Worm (Caenorhabditis elegans): ENCODE results near the gene nrx-1.

DNA sequence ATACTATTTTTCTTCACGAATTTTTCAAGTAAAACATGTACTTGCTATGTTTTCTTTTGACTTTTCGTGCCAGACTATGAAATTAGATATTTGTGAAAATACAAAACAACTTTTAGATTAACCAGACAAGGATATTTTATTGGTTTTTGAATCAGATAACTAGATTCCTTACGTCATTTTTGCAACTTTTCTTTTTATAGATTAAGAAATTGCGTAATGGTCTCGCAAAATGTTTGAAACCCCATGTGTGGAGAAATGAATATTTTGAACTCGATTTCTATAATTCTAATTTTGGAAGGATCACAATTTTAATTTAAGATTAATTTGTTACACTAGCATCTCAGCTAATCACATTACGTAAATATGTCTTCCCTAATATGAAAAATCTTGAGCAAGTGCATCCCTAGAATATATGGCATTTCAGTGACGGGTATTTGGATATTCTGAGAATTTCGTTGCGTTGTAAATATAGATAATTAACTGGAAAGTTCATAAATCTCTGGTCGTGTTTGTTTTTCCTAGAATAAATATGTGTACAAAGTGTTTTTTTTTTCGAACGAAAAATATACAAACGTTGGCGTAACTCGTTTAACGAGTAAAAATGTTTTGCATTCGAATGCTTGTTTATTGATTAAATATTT, 37.8 kb downstream of the nrx-1 start:
- TF ChIP-seq dao-5 (tag; optimal IDR thresholded peaks at IDR 0.05) = no peak
- TF ChIP-seq W03F9.2 (tag; optimal IDR thresholded peaks at IDR 0.05) = no peak

Measured in whole organism, L4/young adult.